Worm (Caenorhabditis elegans): ENCODE measurements around the gene srt-47.

DNA sequence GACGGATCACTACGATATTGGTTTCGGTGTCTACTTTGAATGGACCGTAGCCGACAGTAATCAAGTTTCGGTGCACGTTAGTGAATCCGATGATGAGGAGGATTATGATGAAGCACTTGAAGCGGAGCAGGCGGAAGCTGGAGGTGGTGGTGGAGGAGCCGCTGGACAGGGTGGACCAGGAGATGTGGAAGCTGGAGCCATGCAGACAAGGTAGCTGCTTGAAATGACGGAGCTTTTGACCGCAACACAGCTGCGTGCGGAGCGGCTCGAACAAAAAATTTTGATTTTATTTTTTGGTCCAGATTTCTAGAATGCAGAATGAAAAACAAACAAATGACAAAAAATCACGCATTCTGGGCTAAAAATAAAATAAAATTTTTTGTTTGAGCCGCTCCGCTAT, 28.7 kb downstream of the srt-47 start:
- no peak for TF ChIP-seq tab-1 (GFP tag; IDR thresholded peaks at IDR 0.05)
- TF ChIP-seq flt-1 (GFP tag; IDR thresholded peaks at IDR 0.05), result no peak
- no peak for TF ChIP-seq med-1 (GFP tag; optimal IDR thresholded peaks at IDR 0.05; ENCODE audit: insufficient read depth)
